Worm (Caenorhabditis elegans) whole organism, midembryonic: ENCODE data around the gene F43C1.5.

Experiments used
- flt-1 ChIP-seq: fragments of 200-800 bp; sonication (Bioruptor generic); IDR thresholded peaks from 2 replicates; pipeline ENCODE4 v1.3.6; 2022; ENCODE audit warnings: missing genetic modification characterization, missing compliant biosample characterization
- klf-2 ChIP-seq: fragments of 200-800 bp; sonication (Bioruptor generic); conservative IDR thresholded peaks from 2 replicates; pipeline ENCODE4 v1.3.6; 2022; ENCODE audit warnings: missing genetic modification reagents, missing genetic modification characterization, missing compliant biosample characterization
- tab-1 ChIP-seq: fragments of 200-800 bp; sonication (Bioruptor generic); IDR thresholded peaks from 2 replicates; pipeline ENCODE4 v1.3.6; 2022; ENCODE audit warnings: missing genetic modification characterization, missing compliant biosample characterization

ce11 chrIII:4204964-4205363 is 24.0 kb upstream of the F43C1.5 start:
- TF ChIP-seq flt-1 = no peak
- no peak for TF ChIP-seq tab-1 (GFP tag; lab: Robert Waterston, UW)
- TF ChIP-seq klf-2 = no peak
